Fruit fly (Drosophila melanogaster) whole organism: Measurements from ENCODE around the gene Hex-t2.

ENCODE experiments used
- CG8478 ChIP-seq: fragments of >200 bp; optimal IDR thresholded peaks from 2 replicates; lab custom pipeline; 2018; ENCODE audit warnings: inconsistent platforms
- Dll ChIP-seq: fragments of >200 bp; optimal IDR thresholded peaks from 2 replicates; lab custom pipeline; 2017
- EcR ChIP-seq, 2 experiments: fragments of >200 bp; optimal IDR thresholded peaks; 2 replicates each; lab custom pipeline; 2017; ENCODE audit warnings: missing biosample characterization in 2 of 2, missing genetic modification characterization in 2 of 2, missing genetic modification reagents in 2 of 2
- pan ChIP-seq: fragments of >200 bp; optimal IDR thresholded peaks from 2 replicates; lab custom pipeline; 2017
- psq ChIP-seq: fragments of >200 bp; optimal IDR thresholded peaks from 2 replicates; lab custom pipeline; 2017
- usp ChIP-seq: fragments of >200 bp; optimal IDR thresholded peaks from 2 replicates; lab custom pipeline; 2017; ENCODE audit warnings: missing biosample characterization, missing genetic modification characterization, mixed read lengths

The Hex-t2 gene

DNA sequence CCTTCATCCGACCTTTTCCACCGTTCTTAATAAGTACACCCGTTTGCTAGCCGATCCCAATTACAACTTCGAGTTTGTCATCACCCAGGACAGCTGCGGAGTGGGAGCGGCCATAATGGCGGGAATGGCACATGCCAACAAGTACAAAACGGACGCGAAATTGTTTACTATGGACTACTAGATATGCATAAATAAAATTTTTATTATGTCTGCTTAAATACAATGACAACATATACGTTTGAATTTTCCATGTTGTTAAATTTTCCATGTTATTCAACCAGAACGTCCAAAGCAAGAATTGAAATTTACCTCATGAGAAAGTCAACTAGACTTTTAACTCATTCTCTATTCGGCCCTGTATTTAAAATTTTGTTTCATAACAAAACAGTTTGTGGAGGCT lies at the start of gene Hex-t2:
Hex-t2 (plus strand) TSS at position 301 of the 400 bp plus-strand sequence.
- no peak for TF ChIP-seq psq (lab: Kevin White, UChicago)
- TF ChIP-seq EcR (GFP tag; optimal IDR thresholded peaks at IDR 0.05; lab: Kevin White, UChicago): no peak
- TF ChIP-seq usp: no peak
- no peak for TF ChIP-seq Dll
- no peak for TF ChIP-seq pan (lab: Kevin White, UChicago)

DNA sequence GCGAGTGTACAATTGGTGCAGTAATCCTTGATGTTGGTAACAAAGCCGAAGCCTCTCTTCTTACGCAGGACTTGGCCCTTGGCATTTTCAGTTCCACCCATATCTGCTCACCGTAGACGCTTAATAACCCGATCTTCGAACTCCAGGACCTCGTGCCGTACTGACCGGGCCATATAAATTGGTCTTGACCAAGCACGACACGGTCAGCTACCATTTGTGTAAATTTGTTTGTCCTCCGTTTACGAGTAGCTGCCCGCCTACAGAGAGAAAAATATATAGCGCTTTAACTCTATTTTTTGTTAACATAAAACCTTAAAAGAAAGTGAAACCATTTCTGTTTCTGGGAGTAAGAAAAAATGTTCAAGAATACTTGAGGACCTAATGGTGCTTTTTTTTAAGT lies 46.9 kb upstream of the Hex-t2 start, which contains the start of gene ppk15:
ppk15 (minus strand) TSS at position 101 of the 400 bp plus-strand sequence.
- TF ChIP-seq Dll: no peak
- TF ChIP-seq pan (lab: Kevin White, UChicago): no peak
- TF ChIP-seq EcR (GFP tag; optimal IDR thresholded peaks at IDR 0.05; lab: Kevin White, UChicago): no peak
- TF ChIP-seq usp: no peak
- TF ChIP-seq psq (lab: Kevin White, UChicago): no peak
- TF ChIP-seq CG8478 (lab: Kevin White, UChicago): no peak

DNA sequence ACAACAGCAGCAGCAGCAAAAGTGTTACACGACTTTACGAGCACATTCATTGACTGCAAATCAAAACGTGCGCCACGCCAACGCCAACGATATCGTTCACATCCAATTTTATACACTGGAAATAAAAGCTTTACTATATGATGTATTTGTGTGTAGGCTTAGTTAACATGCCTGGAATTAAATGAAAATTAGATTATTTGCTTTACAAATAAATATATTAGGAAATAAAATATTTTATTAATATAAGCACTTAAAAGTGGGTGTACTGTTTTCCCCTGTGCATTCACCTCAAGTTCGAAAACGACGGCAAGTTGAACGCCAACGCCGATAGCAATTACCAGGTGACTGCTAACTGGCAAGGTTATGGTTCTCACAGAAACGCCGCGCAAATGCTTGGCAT lies 40.7 kb upstream of the Hex-t2 start:
- TF ChIP-seq psq (lab: Kevin White, UChicago) (no peak), usp (no peak), pan (lab: Kevin White, UChicago) (no peak), CG8478 (lab: Kevin White, UChicago) (no peak), EcR (GFP tag; optimal IDR thresholded peaks at IDR 0.05; lab: Kevin White, UChicago) (no peak), Dll (no peak)

DNA sequence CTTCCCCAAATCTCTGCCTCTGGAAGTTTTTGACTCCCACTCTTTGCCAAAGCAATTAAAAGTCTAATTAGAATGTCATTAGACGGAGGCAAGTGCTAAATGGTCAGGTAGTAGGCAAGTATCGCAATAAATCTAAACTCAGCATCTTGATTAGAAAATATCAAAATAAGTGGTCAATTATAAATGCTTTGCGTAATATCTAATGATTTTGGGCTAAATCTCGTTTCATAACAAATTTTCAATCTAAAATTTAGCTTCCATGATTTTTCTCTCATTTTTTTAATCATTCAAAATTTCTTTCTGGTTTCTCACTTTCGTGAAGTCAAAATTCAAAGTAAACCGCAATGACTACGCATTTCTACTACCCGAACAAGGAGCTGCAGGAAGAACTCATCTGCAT lies 36.7 kb upstream of the Hex-t2 start, which contains the start of gene Ald2:
Ald2 (plus strand) TSS at position 301 of the 400 bp plus-strand sequence.
- no peak for TF ChIP-seq usp
- no peak for TF ChIP-seq Dll
- no peak for TF ChIP-seq psq (lab: Kevin White, UChicago)
- no peak for TF ChIP-seq EcR (GFP tag; optimal IDR thresholded peaks at IDR 0.05; lab: Kevin White, UChicago)
- TF ChIP-seq CG8478 (lab: Kevin White, UChicago): no peak
- no peak for TF ChIP-seq pan (lab: Kevin White, UChicago)

DNA sequence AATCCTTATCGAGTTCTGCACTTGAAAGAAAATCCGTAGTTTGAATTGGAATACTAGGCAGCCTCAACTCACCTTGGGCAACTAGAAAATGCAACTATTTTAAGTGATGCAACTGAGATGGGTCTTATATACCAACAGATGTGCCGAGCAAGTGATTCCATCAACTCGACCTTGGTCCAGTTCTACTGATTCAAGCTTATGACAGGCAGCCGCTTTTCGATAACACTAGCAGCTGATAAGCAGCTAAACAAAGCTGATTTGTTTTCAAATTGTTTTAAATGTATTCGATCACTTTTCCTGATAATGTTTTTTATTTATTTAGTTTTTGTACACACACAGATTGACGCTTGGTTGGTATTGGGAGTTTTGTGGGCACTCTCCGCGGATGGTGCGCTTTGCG lies 25.5 kb upstream of the Hex-t2 start, which contains the start of gene CG6503:
CG6503 (minus strand) TSS at position 101 of the 400 bp plus-strand sequence.
- no peak for TF ChIP-seq EcR (GFP tag; optimal IDR thresholded peaks at IDR 0.05; lab: Kevin White, UChicago)

DNA sequence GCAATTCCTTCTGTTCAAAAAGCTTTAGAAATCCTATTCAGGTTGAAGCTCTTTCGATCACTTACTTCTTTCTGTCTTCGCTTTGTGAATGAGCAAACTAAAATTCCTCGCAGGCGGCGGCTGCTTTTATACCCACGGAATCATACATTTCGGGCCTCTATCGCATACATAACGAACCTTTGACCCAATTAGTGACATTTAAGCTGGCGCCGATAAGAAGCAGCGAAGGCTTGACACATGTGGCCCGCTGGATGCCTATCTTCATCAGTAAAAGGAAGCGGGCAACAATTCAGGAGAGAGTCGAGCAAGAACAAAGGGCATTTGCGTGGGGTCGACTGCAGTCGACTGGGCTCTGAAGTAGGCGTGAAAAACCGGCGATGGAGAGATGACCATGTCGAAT lies 24.8 kb upstream of the Hex-t2 start, which contains the start of gene CG34291:
CG34291 (minus strand) TSS at position 101 of the 400 bp plus-strand sequence.
- TF ChIP-seq usp (no peak), CG8478 (lab: Kevin White, UChicago) (no peak), pan (lab: Kevin White, UChicago) (no peak), Dll (no peak), EcR (GFP tag; optimal IDR thresholded peaks at IDR 0.05; lab: Kevin White, UChicago) (no peak), psq (lab: Kevin White, UChicago) (no peak)

DNA sequence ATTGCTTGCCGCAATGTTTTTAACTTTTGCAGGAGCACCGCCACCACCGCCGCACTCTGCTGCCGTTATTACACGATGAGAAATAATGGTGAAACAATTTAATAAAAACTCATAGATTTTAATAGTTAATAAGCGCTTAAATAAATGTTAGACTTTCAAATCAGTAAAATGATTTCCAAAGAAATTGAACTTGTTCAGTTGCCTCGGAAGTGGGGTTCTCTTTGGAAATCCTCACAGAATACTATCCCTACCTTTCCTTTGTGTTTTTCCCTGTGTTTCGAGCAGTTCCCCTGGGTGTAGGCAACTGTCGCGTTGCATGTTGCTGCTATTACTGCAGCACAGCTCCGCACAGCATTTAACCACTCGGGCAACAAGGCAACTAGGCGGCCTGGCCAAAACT lies 22.3 kb upstream of the Hex-t2 start:
- no peak for TF ChIP-seq Dll
- no peak for TF ChIP-seq EcR (GFP tag; optimal IDR thresholded peaks at IDR 0.05; lab: Kevin White, UChicago)
- TF ChIP-seq psq (lab: Kevin White, UChicago): no peak
- TF ChIP-seq usp: no peak
- TF ChIP-seq pan (lab: Kevin White, UChicago): no peak
- TF ChIP-seq CG8478 (lab: Kevin White, UChicago): no peak

DNA sequence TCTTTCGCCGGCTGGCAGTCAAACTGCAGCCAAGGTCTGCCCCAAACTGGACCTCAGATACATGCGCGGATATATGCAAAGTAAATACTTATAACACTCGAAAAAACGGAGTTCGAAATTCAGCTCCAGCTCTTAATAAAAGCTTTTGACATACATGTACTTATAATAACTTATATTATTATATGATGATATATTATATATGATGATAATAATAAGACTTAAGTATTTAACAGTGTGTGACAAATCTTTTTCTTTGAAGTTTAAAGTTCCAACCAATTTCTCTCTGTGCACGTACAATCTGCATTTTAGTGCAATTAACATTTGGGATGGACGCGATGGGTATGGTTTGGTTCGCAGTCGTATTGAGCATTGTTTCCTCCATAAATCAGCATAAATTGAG lies 20.9 kb upstream of the Hex-t2 start:
- TF ChIP-seq usp (no peak), psq (lab: Kevin White, UChicago) (no peak), CG8478 (lab: Kevin White, UChicago) (no peak), Dll (no peak), EcR (GFP tag; optimal IDR thresholded peaks at IDR 0.05; lab: Kevin White, UChicago) (no peak), pan (lab: Kevin White, UChicago) (no peak)

DNA sequence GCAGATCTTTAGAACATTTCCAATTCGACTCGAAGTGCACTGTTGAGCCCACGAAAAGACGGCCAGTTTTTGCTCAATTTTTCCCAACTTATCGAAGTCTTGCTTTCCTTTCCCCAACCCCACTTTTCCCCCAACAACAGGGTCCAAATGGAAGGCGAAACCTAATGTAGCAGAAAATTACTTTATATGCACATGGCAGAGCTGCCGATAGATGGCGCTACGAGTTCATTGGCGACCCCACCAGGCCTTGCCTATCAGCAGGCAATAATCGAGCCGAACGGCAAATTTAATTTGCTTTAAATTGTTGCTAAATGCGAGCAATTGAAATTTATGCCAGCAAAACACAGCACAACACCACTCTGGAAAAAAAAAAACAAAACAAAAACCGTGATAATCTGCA lies 17.9 kb upstream of the Hex-t2 start:
- TF ChIP-seq psq (lab: Kevin White, UChicago): no peak
- TF ChIP-seq usp: no peak
- no peak for TF ChIP-seq CG8478 (lab: Kevin White, UChicago)
- TF ChIP-seq Dll: no peak
- TF ChIP-seq pan (lab: Kevin White, UChicago): no peak
- TF ChIP-seq EcR (GFP tag; optimal IDR thresholded peaks at IDR 0.05; lab: Kevin White, UChicago): no peak

DNA sequence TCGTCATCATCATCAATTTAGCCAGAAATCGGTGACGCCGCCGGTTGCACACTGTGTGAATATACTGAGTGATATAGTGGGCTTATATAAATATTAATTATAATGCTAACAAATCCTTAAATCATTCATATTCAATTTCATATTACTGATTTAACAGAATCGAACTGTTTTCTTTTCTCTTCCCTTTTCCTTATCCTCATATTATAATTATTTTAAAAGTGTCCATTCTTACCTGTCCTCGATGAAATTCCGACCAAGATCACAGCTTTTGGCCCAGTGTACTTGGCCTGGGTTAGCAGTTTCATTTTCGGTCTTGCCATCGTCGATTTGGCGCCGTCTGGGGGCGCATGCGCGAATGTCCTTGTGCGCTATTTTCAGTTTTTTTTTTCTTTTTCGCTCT lies 17.5 kb upstream of the Hex-t2 start:
- TF ChIP-seq pan (lab: Kevin White, UChicago): no peak
- TF ChIP-seq Dll: no peak
- no peak for TF ChIP-seq psq (lab: Kevin White, UChicago)

DNA sequence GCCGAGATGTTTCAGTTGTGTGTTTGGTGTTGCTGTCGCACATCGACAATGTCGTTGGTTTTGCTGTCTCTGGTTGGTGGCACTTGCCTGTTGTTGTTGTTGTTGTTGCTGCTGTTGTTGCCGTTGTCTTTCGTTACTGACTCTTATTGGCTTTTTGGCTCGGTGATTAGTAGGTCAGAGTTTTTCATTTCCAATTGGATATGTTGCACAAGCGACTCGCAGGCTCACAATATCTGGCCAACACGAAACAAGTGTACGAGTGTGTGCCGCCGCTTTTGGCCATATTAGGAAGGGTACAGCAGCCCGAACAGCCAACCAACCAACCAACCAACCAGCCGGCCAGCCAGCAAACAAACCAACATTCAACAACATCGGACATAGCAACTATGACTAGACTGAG lies 16.7 kb upstream of the Hex-t2 start:
- no peak for TF ChIP-seq psq (lab: Kevin White, UChicago)
- no peak for TF ChIP-seq pan (lab: Kevin White, UChicago)
- no peak for TF ChIP-seq CG8478 (lab: Kevin White, UChicago)
- no peak for TF ChIP-seq Dll
- TF ChIP-seq usp: no peak
- TF ChIP-seq EcR (GFP tag; optimal IDR thresholded peaks at IDR 0.05; lab: Kevin White, UChicago): no peak

DNA sequence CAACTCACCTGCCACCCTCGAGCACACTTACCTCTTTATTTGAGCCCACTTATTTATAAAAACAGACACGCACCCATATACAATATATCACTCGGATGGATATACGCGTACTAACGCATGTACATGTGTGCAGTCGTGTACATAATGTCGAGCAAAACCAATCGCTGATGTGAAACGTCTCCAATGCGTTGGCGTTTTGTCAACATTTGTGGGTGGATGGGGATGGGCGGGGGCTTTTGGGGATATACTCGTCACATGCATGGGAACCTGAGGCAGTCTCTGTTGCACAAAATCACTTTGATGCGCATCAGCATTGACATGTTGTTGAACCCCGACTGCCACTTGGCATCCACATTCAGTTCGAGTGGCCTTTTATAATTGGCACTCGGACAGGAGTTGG lies 14.5 kb upstream of the Hex-t2 start:
- TF ChIP-seq psq (lab: Kevin White, UChicago) (no peak), EcR (GFP tag; optimal IDR thresholded peaks at IDR 0.05; lab: Kevin White, UChicago) (no peak), usp (no peak), Dll (no peak), pan (lab: Kevin White, UChicago) (no peak), CG8478 (lab: Kevin White, UChicago) (no peak)

DNA sequence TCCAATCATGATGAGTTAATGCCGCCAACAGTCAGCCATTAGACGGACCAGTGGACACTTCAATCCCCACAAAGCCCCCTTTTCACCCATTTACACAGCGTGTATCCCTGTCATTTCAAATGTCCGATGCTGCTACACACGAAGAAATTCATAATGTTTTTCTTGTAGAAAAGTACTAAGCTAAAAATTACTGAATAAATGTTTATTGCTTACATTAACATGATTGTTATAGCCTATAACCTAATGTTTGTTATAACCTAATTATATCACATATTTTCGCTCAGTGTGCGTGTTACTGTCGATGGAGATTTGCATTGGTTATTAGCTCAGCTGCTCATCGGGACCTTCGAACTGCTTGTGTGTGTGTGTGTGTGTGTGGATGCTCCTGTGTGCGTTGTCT lies 13.9 kb upstream of the Hex-t2 start:
- no peak for TF ChIP-seq Dll
- no peak for TF ChIP-seq usp
- TF ChIP-seq EcR (GFP tag; optimal IDR thresholded peaks at IDR 0.05; lab: Kevin White, UChicago): no peak
- no peak for TF ChIP-seq psq (lab: Kevin White, UChicago)
- TF ChIP-seq pan (lab: Kevin White, UChicago): no peak
- TF ChIP-seq CG8478 (lab: Kevin White, UChicago): no peak
